Fruit fly (Drosophila melanogaster) whole organism, adult: ENCODE data around the gene pxb.

Experiments
- CG11617 ChIP-seq: fragments of 200-800 bp; sonication (Bioruptor generic); optimal IDR thresholded peaks from 2 replicates; lab custom pipeline; 2017; ENCODE audit warnings: mild to moderate bottlenecking, missing biosample characterization, missing genetic modification reagents, missing genetic modification characterization
- CG12768 ChIP-seq: fragments of 200-800 bp; sonication (Bioruptor generic); optimal IDR thresholded peaks from 2 replicates; lab custom pipeline; 2017; ENCODE audit warnings: missing biosample characterization, missing genetic modification characterization, mild to moderate bottlenecking, moderate library complexity, missing genetic modification reagents
- CG14711 ChIP-seq: fragments of 200-800 bp; sonication (Bioruptor generic); optimal IDR thresholded peaks from 2 replicates; lab custom pipeline; 2018; ENCODE audit warnings: missing biosample characterization, mild to moderate bottlenecking, missing genetic modification characterization, moderate library complexity
- CG1620 ChIP-seq: fragments of 200-800 bp; sonication (Bioruptor generic); optimal IDR thresholded peaks from 2 replicates; lab custom pipeline; 2016; ENCODE audit warnings: missing biosample characterization, missing genetic modification characterization
- CG33017 ChIP-seq: fragments of 200-800 bp; sonication (Bioruptor generic); optimal IDR thresholded peaks from 2 replicates; lab custom pipeline; 2018; ENCODE audit warnings: missing biosample characterization, mild to moderate bottlenecking, missing genetic modification characterization, moderate library complexity
- CG5204 ChIP-seq: fragments of 200-800 bp; sonication (Bioruptor generic); optimal IDR thresholded peaks from 2 replicates; lab custom pipeline; 2016; ENCODE audit warnings: missing biosample characterization, missing genetic modification characterization
- CG7045 ChIP-seq: fragments of 200-800 bp; sonication (Bioruptor generic); optimal IDR thresholded peaks from 2 replicates; lab custom pipeline; 2017; ENCODE audit warnings: missing biosample characterization, mild to moderate bottlenecking, missing genetic modification characterization
- CG7101 ChIP-seq: fragments of 200-800 bp; sonication (Bioruptor generic); optimal IDR thresholded peaks from 2 replicates; lab custom pipeline; 2018; ENCODE audit warnings: missing biosample characterization, mild to moderate bottlenecking, missing genetic modification characterization, moderate library complexity
- Clk ChIP-seq: fragments of 200-800 bp; sonication (Bioruptor generic); optimal IDR thresholded peaks from 2 replicates; lab custom pipeline; 2017; ENCODE audit warnings: missing biosample characterization, missing genetic modification characterization
- Crg-1 ChIP-seq: fragments of 200-800 bp; sonication (Bioruptor generic); optimal IDR thresholded peaks from 2 replicates; lab custom pipeline; 2016; ENCODE audit warnings: missing biosample characterization, missing genetic modification characterization
- Hr96 ChIP-seq: fragments of 200-800 bp; sonication (Bioruptor generic); optimal IDR thresholded peaks from 2 replicates; lab custom pipeline; 2016; ENCODE audit warnings: missing biosample characterization, missing genetic modification characterization
- Mnt ChIP-seq: fragments of 200-800 bp; sonication (Bioruptor generic); optimal IDR thresholded peaks from 2 replicates; lab custom pipeline; 2016; ENCODE audit warnings: missing biosample characterization, mild to moderate bottlenecking, missing genetic modification characterization
- bab1 ChIP-seq: fragments of 200-800 bp; sonication (Bioruptor generic); optimal IDR thresholded peaks from 3 replicates; lab custom pipeline; 2019; ENCODE audit warnings: missing biosample characterization, mild to moderate bottlenecking, missing genetic modification characterization, moderate library complexity
- cic ChIP-seq: fragments of 200-800 bp; sonication (Bioruptor generic); optimal IDR thresholded peaks from 2 replicates; lab custom pipeline; 2017; ENCODE audit warnings: missing biosample characterization, mild to moderate bottlenecking, missing genetic modification characterization, moderate library complexity
- cnc ChIP-seq, 2 experiments: fragments of >200 bp; optimal IDR thresholded peaks; 2 replicates each; lab custom pipeline; 2017
- kay ChIP-seq: fragments of 200-800 bp; sonication (Bioruptor generic); peaks from one replicate; lab custom pipeline; 2016; ENCODE audit warnings: missing biosample characterization, missing genetic modification characterization, borderline replicate concordance
- ovo ChIP-seq: fragments of 200-800 bp; sonication (Bioruptor generic); optimal IDR thresholded peaks from 2 replicates; lab custom pipeline; 2016; ENCODE audit warnings: missing biosample characterization, missing genetic modification characterization
- pad ChIP-seq: fragments of 200-800 bp; sonication (Bioruptor generic); optimal IDR thresholded peaks from 3 replicates; lab custom pipeline; 2017; ENCODE audit warnings: missing biosample characterization, missing genetic modification characterization, mild to moderate bottlenecking, moderate library complexity, missing genetic modification reagents
- tj ChIP-seq: fragments of 200-800 bp; sonication (Bioruptor generic); optimal IDR thresholded peaks from 3 replicates; lab custom pipeline; 2017; ENCODE audit warnings: missing biosample characterization, mild to moderate bottlenecking, missing genetic modification characterization, moderate library complexity
- toe ChIP-seq: fragments of 200-800 bp; sonication (Bioruptor generic); optimal IDR thresholded peaks from 2 replicates; lab custom pipeline; 2016; ENCODE audit warnings: missing biosample characterization, missing genetic modification characterization

pxb gene

DNA sequence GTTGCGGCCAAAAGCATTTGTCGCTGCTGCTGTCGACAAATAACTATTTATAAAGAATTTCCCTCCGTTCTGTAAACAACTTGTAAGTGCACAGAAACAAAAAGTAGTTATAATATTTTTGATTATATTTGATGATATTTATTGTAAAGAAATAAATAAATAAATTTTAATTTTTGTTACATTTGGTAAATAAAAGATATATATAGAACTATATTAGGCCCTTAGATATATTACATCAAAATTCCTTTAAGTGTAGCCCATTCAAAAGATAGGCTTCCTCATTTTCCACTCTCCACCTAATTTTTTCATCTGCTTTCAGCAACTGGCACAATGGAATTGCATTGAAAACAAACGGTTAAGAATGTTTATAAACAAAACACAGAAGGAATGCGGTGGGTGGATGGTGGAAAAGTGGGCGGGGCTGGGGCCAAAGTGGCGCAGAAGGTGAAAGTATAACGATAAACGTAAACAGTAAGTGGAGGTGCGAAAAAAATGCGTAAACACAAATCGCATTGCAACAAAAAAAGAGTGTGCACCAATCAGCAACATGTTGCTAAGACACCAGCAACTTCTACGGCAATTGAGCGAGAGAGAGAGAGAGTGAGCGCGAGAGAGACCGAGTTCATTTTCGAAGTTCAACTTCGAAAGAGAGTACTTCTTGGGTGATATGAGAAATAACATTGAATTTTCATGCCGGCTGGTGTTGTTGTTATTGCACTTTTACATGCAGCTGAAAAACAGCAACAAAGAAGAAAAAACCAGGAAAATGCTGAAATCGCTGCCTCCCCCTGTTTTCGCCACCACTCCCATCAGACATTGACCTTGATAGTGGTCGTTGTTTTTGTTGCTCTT is 1.4 kb upstream of the pxb start:
- TF ChIP-seq tj (GFP tag; lab: Kevin White, UChicago) (peak; percentile 77), CG12768 (GFP tag; lab: Kevin White, UChicago) (no peak)

DNA sequence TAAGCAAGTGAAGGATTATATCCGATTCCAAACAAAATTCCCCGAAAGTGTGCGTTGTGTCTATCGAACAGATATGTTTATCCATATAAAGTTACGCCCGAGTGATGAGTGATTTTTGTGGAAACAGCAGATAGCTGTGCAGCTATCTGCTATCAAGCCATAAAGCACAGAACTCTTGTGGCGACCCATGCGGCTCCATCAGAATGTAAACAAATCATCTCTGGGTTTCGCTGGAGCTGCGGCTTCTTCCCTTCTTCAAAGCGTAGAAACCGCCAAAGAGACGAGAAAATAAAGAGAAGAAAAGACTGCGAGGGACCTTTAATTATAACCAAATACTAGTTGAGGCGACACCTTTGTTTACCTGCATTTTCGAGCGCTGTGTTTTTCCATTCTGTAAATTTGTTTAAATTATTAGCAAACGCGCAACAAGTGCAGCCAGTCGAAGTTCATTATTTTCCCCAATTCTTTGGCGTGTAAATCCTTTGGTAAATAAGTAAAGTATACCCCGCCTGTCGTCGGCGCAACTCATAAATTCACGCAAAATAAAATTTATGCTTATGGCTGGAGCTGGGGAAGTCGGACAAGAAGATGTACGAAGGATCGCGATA is 1.0 kb downstream of the pxb start:
- TF ChIP-seq CG14711 (tag; lab: Kevin White, UChicago), result no peak
- no peak for TF ChIP-seq cnc (optimal IDR thresholded peaks at IDR 0.05; lab: Kevin White, UChicago)
- TF ChIP-seq CG33017 (tag; lab: Kevin White, UChicago), result no peak
- no peak for TF ChIP-seq kay (GFP tag; lab: Kevin White, UChicago)
- TF ChIP-seq CG11617 (GFP tag; lab: Kevin White, UChicago), result no peak
- no peak for TF ChIP-seq Clk (GFP tag; lab: Kevin White, UChicago)
- TF ChIP-seq Mnt (GFP tag; lab: Kevin White, UChicago), result no peak
- no peak for TF ChIP-seq ovo (GFP tag; lab: Kevin White, UChicago)
- TF ChIP-seq CG7045, result no peak
- no peak for TF ChIP-seq CG7101 (tag; lab: Kevin White, UChicago)
- TF ChIP-seq pad (GFP tag; lab: Kevin White, UChicago), result no peak
- no peak for TF ChIP-seq tj (GFP tag; lab: Kevin White, UChicago)
- TF ChIP-seq toe (GFP tag; lab: Kevin White, UChicago), result no peak
- TF ChIP-seq CG5204 (GFP tag; lab: Kevin White, UChicago), result no peak
- TF ChIP-seq bab1 (GFP tag; lab: Kevin White, UChicago), result no peak
- TF ChIP-seq cic (GFP tag; lab: Kevin White, UChicago), result no peak
- TF ChIP-seq Crg-1 (GFP tag; lab: Kevin White, UChicago), result no peak

DNA sequence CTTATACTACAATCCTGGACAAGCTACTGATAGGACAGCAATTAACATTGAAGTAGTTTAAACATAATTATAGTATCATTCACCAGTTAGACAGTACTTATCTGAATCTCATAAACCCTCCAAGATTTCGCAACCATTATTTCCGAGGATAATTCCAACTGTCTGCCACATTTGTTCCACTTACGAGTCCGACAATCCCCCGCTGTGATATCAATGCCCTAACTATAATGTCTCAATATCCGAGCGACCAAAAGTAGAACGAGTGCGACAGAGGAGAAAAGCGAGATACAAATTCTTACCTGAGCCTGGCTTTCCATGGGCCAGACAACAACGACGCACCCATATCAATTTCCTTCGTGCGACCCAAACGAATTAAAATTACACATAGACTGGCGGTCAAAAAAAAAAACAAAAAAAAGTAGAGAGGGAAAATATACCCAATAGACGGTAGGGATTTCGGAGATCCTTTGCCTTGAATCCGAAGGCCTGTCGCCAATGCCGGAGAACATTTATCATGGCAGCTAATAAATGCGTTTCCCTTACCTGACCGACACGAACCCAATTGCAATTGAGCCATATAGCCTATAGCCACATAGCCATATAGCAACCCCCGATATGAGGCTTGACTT is 3.0 kb downstream of the pxb start:
- TF ChIP-seq bab1 (GFP tag; lab: Kevin White, UChicago) (no peak), Mnt (GFP tag; lab: Kevin White, UChicago) (no peak), CG11617 (GFP tag; lab: Kevin White, UChicago) (no peak), CG14711 (tag; lab: Kevin White, UChicago) (no peak), Hr96 (GFP tag; lab: Kevin White, UChicago) (no peak), CG5204 (GFP tag; lab: Kevin White, UChicago) (no peak), Clk (GFP tag; lab: Kevin White, UChicago) (no peak), kay (GFP tag; lab: Kevin White, UChicago) (no peak), cnc (optimal IDR thresholded peaks at IDR 0.05; lab: Kevin White, UChicago) (no peak), ovo (GFP tag; lab: Kevin White, UChicago) (no peak), CG7045 (no peak), toe (GFP tag; lab: Kevin White, UChicago) (no peak), CG1620 (GFP tag; lab: Kevin White, UChicago) (no peak), pad (GFP tag; lab: Kevin White, UChicago) (no peak), CG7101 (tag; lab: Kevin White, UChicago) (no peak), CG33017 (tag; lab: Kevin White, UChicago) (no peak), tj (GFP tag; lab: Kevin White, UChicago) (no peak)

DNA sequence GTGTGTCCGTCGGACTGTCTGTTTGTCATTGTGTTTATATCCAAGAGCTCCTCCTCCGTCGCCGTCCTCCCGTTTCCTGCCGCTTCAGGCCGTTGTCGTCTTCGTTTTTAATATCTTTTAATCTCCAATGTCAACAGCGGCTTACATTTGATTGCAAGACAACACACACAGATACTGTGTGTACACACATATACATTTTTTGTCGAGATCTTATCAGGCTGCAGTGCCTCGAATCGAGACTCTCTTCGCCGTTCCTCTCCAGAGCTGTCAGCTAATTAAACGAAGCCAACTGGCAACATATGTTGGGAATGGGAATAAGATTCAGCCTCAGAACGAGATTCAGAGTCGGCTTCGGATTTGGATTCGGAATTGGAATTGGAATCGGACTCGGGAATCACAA is 4.6 kb downstream of the pxb start:
- TF ChIP-seq kay (GFP tag; lab: Kevin White, UChicago) (no peak), CG11617 (GFP tag; lab: Kevin White, UChicago) (no peak), CG14711 (tag; lab: Kevin White, UChicago) (no peak), pad (GFP tag; lab: Kevin White, UChicago) (no peak), CG1620 (GFP tag; lab: Kevin White, UChicago) (no peak), CG12768 (GFP tag; lab: Kevin White, UChicago) (no peak), toe (GFP tag; lab: Kevin White, UChicago) (no peak), ovo (GFP tag; lab: Kevin White, UChicago) (no peak), Hr96 (GFP tag; lab: Kevin White, UChicago) (no peak), CG7045 (no peak), cnc (optimal IDR thresholded peaks at IDR 0.05; lab: Kevin White, UChicago) (no peak), CG7101 (tag; lab: Kevin White, UChicago) (no peak), CG5204 (GFP tag; lab: Kevin White, UChicago) (no peak), bab1 (GFP tag; lab: Kevin White, UChicago) (no peak), tj (GFP tag; lab: Kevin White, UChicago) (no peak), Clk (GFP tag; lab: Kevin White, UChicago) (no peak), Crg-1 (GFP tag; lab: Kevin White, UChicago) (no peak), cic (GFP tag; lab: Kevin White, UChicago) (no peak)

DNA sequence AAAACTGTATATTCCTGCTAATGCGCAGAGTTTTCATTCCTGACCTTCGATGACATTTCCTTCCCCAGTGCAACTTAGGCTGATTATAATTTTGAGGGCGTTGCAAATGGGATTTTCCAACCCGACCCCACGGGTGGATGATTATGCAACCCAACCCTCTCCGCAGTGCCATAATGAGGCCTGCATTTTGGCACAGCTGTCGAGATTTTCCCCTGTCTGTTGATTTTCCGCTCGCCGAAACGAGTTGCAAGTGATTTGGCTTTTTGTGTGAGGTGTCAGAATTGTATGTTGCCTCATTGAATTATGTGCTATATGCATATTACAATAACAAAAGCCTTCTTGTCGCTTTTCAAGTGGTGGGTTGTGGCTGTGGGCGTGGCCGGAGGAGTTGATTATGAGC is 6.3 kb downstream of the pxb start:
- TF ChIP-seq tj (GFP tag; lab: Kevin White, UChicago), result no peak
- TF ChIP-seq Crg-1 (GFP tag; lab: Kevin White, UChicago), result no peak
- TF ChIP-seq CG11617 (GFP tag; lab: Kevin White, UChicago), result no peak
- no peak for TF ChIP-seq CG7045
- TF ChIP-seq CG5204 (GFP tag; lab: Kevin White, UChicago), result no peak
- TF ChIP-seq Mnt (GFP tag; lab: Kevin White, UChicago), result no peak
- TF ChIP-seq cic (GFP tag; lab: Kevin White, UChicago), result no peak
- no peak for TF ChIP-seq CG12768 (GFP tag; lab: Kevin White, UChicago)
- TF ChIP-seq CG33017 (tag; lab: Kevin White, UChicago), result no peak
- TF ChIP-seq kay (GFP tag; lab: Kevin White, UChicago), result no peak
- no peak for TF ChIP-seq Clk (GFP tag; lab: Kevin White, UChicago)
- no peak for TF ChIP-seq cnc (optimal IDR thresholded peaks at IDR 0.05; lab: Kevin White, UChicago)
- no peak for TF ChIP-seq CG14711 (tag; lab: Kevin White, UChicago)
- TF ChIP-seq pad (GFP tag; lab: Kevin White, UChicago), result no peak
- no peak for TF ChIP-seq ovo (GFP tag; lab: Kevin White, UChicago)
